Fruit fly (Drosophila melanogaster): ENCODE results near the gene Arr2.

DNA sequence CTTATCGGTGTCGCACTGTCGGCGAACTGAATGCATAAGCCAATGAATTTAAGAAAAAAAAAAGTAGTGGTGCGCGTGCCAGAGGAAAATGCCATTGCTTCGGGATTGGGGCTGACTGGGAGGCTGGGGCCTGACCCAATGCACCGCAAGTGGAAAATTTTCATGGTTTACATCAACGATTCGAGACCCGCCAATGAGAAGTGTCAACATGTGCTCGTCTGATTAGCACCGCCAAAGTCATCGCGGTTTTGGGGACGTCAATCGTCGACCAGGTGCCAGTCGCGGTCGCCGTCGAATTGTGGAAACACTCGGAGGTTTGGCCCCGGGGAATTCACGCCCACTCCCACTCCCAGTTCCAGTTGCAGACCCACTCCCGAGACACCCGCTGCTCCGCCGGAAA lies 35.0 kb upstream of the Arr2 start:
- TF ChIP-seq pita (GFP tag; optimal IDR thresholded peaks at IDR 0.05) (no peak), Doc3 (GFP tag; IDR thresholded peaks at IDR 0.05; ENCODE audit: partially characterized antibody) (no peak), pb (GFP tag; optimal IDR thresholded peaks at IDR 0.05) (no peak), tio (GFP tag; optimal IDR thresholded peaks at IDR 0.05) (no peak), cato (GFP tag; optimal IDR thresholded peaks at IDR 0.05; ENCODE audit: borderline replicate concordance) (no peak), seq (GFP tag; IDR thresholded peaks at IDR 0.05) (peak; percentile 34; the same call in 1 of the 2 replicates), CG4707 (GFP tag; optimal IDR thresholded peaks at IDR 0.05) (no peak), B-H2 (GFP tag; optimal IDR thresholded peaks at IDR 0.05) (no peak), nerfin-2 (GFP tag; IDR thresholded peaks at IDR 0.05; ENCODE audit: partially characterized antibody) (no peak)

Measured in whole organism, embryonic.